Worm (Caenorhabditis elegans): ENCODE data around the gene Y72A10A.1.

- TF ChIP-seq sem-4 (tag; optimal IDR thresholded peaks at IDR 0.05) (no peak), C34F6.9 (tag; optimal IDR thresholded peaks at IDR 0.05) (no peak), gmeb-1 (tag; optimal IDR thresholded peaks at IDR 0.05) (no peak), nhr-237 (tag; optimal IDR thresholded peaks at IDR 0.05) (no peak), ceh-82 (tag; optimal IDR thresholded peaks at IDR 0.05) (no peak), elt-3 (tag; optimal IDR thresholded peaks at IDR 0.05) (no peak), nhr-10 (tag; optimal IDR thresholded peaks at IDR 0.05) (no peak), sma-3 (GFP tag; optimal IDR thresholded peaks at IDR 0.05) (no peak), mab-5 (tag; optimal IDR thresholded peaks at IDR 0.05) (no peak), ZK546.5 (tag; optimal IDR thresholded peaks at IDR 0.05) (no peak), unc-39 (tag; optimal IDR thresholded peaks at IDR 0.05) (no peak), dmd-4 (tag; optimal IDR thresholded peaks at IDR 0.05) (no peak)
Observed at ce11 chrX:6100395-6101099, 37.6 kb downstream of the Y72A10A.1 start.

All from whole organism, L2 larva.